Worm (Caenorhabditis elegans) whole organism, young adult: Measurements from ENCODE around the gene F41C6.7.

Experiments used
- Y53G8AR.9 ChIP-seq: fragments of 200-800 bp; sonication (Bioruptor generic); conservative IDR thresholded peaks from 2 replicates; pipeline ENCODE4 v1.3.6; 2022; ENCODE audit warnings: missing genetic modification reagents, missing genetic modification characterization, missing compliant biosample characterization
- Y79H2A.3 ChIP-seq: fragments of 200-800 bp; sonication (Bioruptor generic); conservative IDR thresholded peaks from 2 replicates; pipeline ENCODE4 v1.3.6; 2022; ENCODE audit warnings: missing genetic modification reagents, missing genetic modification characterization, missing compliant biosample characterization
- aptf-3 ChIP-seq: fragments of 200-800 bp; sonication (Bioruptor generic); IDR thresholded peaks from 2 replicates; pipeline ENCODE4 v1.3.6; 2022; ENCODE audit warnings: missing genetic modification characterization, missing compliant biosample characterization
- ccch-3 ChIP-seq: fragments of 200-800 bp; sonication (Bioruptor generic); optimal IDR thresholded peaks from 2 replicates; lab custom pipeline; 2018; ENCODE audit warnings: mild to moderate bottlenecking, missing genetic modification characterization, missing compliant biosample characterization
- ceh-27 ChIP-seq: fragments of 200-800 bp; sonication (Bioruptor generic); optimal IDR thresholded peaks from 2 replicates; lab custom pipeline; 2018; ENCODE audit warnings: mild to moderate bottlenecking, missing genetic modification characterization, moderate library complexity, missing compliant biosample characterization
- gei-17 ChIP-seq: fragments of 200-800 bp; sonication (Bioruptor generic); optimal IDR thresholded peaks from 2 replicates; lab custom pipeline; 2018; ENCODE audit warnings: mild to moderate bottlenecking, missing genetic modification characterization, missing compliant biosample characterization
- hlh-12 ChIP-seq: sonication (generic microtip); optimal IDR thresholded peaks from 2 replicates; lab custom pipeline; 2016; ENCODE audit warnings: missing genetic modification characterization, missing compliant biosample characterization
- hrde-1 ChIP-seq: sonication (generic microtip); optimal IDR thresholded peaks from 2 replicates; lab custom pipeline; 2016; ENCODE audit warnings: missing genetic modification characterization, mild to moderate bottlenecking, missing compliant biosample characterization, moderate library complexity, missing genotype, missing genetic modification reagents, borderline replicate concordance
- let-526 ChIP-seq: fragments of 200-800 bp; sonication (Bioruptor generic); IDR thresholded peaks from 2 replicates; pipeline ENCODE4 v1.3.6; 2022; ENCODE audit warnings: missing genetic modification reagents, missing genetic modification characterization, missing compliant biosample characterization
- unc-130 ChIP-seq: sonication (generic microtip); optimal IDR thresholded peaks from 2 replicates; lab custom pipeline; 2016; ENCODE audit warnings: missing genetic modification reagents, missing genetic modification characterization, missing compliant biosample characterization
- unc-62 ChIP-seq: fragments of 150-350 bp; optimal IDR thresholded peaks from 2 replicates; lab custom pipeline; 2014; ENCODE audit warnings: missing biosample characterization, missing genetic modification reagents, missing genetic modification characterization

ce11 chrX:6926952-6927351 is 41.9 kb upstream of the F41C6.7 start:
- TF ChIP-seq aptf-3 (GFP tag; lab: Robert Waterston, UW) (no peak), ceh-27 (GFP tag; lab: Kevin White, UChicago) (no peak), hlh-12 (no peak), ccch-3 (no peak), Y79H2A.3 (GFP tag; lab: Robert Waterston, UW) (no peak), Y53G8AR.9 (no peak), unc-130 (no peak), hrde-1 (tag; lab: Kevin White, UChicago) (no peak), let-526 (GFP tag; lab: Robert Waterston, UW) (no peak), gei-17 (no peak), unc-62 (GFP tag; lab: Kevin White, UChicago) (no peak)
